Fruit fly (Drosophila melanogaster): ENCODE data around the gene Crk.

Crk gene

dm6 chr4:225824-226223, 15.8 kb downstream of the Crk start (continued):
- TF ChIP-seq CG7745 (tag; optimal IDR thresholded peaks at IDR 0.05) (peak; percentile 51), knrl (GFP tag; IDR thresholded peaks at IDR 0.05; ENCODE audit: partially characterized antibody) (no peak), Blimp-1 (GFP tag; optimal IDR thresholded peaks at IDR 0.05) (no peak), CG16815 (GFP tag; optimal IDR thresholded peaks at IDR 0.05) (no peak), Aef1 (GFP tag; IDR thresholded peaks at IDR 0.05) (no peak), B-H2 (GFP tag; optimal IDR thresholded peaks at IDR 0.05) (peak; percentile 5), CG18764 (GFP tag; optimal IDR thresholded peaks at IDR 0.05) (peak; percentile 13), CG4328 (GFP tag; optimal IDR thresholded peaks at IDR 0.05) (peak; percentile 53), nom (GFP tag; optimal IDR thresholded peaks at IDR 0.05) (peak; percentile 33), CG33213 (GFP tag; optimal IDR thresholded peaks at IDR 0.05) (peak; percentile 5), bbx (GFP tag; IDR thresholded peaks at IDR 0.05; ENCODE audit: partially characterized antibody) (no peak), usp (GFP tag; optimal IDR thresholded peaks at IDR 0.05) (no peak), Sry-β (GFP tag; optimal IDR thresholded peaks at IDR 0.05) (peak; percentile 3), gce (GFP tag; IDR thresholded peaks at IDR 0.05) (no peak), CG33557 (GFP tag; optimal IDR thresholded peaks at IDR 0.05) (peak; percentile 75), Atf-2 (GFP tag; optimal IDR thresholded peaks at IDR 0.05) (peak; percentile 8), lola (GFP tag; optimal IDR thresholded peaks at IDR 0.05) (peak in 1 of 3 experiments; percentile 42), CG12659 (GFP tag; optimal IDR thresholded peaks at IDR 0.05) (peak; percentile 47), CG13296 (GFP tag; optimal IDR thresholded peaks at IDR 0.05) (peak; percentile 57), Med (GFP tag) (peak; percentile 69), CG14710 (tag; optimal IDR thresholded peaks at IDR 0.05) (no peak), CG18262 (tag; optimal IDR thresholded peaks at IDR 0.05) (peak; percentile 48), CG12104 (GFP tag; optimal IDR thresholded peaks at IDR 0.05) (no peak), cato (GFP tag; optimal IDR thresholded peaks at IDR 0.05; ENCODE audit: borderline replicate concordance) (no peak), CG4404 (GFP tag; IDR thresholded peaks at IDR 0.05) (no peak), PHDP (tag; optimal IDR thresholded peaks at IDR 0.05) (peak; percentile 34), eyg (GFP tag; optimal IDR thresholded peaks at IDR 0.05) (peak; percentile 44), sc (optimal IDR thresholded peaks at IDR 0.05) (no peak), sc (GFP tag; optimal IDR thresholded peaks at IDR 0.05) (peak; percentile 28), ac (GFP tag; optimal IDR thresholded peaks at IDR 0.05) (peak; percentile 77), CG11695 (GFP tag; IDR thresholded peaks at IDR 0.05) (0 out of 3 replicates have a peak, but pooled peaks have one; percentile 39), sim (GFP tag; IDR thresholded peaks at IDR 0.05) (no peak), CG6175 (GFP tag; IDR thresholded peaks at IDR 0.05) (no peak), Side (GFP tag; optimal IDR thresholded peaks at IDR 0.05) (peak; percentile 20), CG15479 (GFP tag; optimal IDR thresholded peaks at IDR 0.05) (peak; percentile 61), CrebB (tag; optimal IDR thresholded peaks at IDR 0.05) (peak; percentile 49), gcm (GFP tag; optimal IDR thresholded peaks at IDR 0.05) (no peak), CG15011 (GFP tag; optimal IDR thresholded peaks at IDR 0.05) (peak; percentile 34), sna (GFP tag; IDR thresholded peaks at IDR 0.05; ENCODE audit: partially characterized antibody) (no peak), vnd (GFP tag; IDR thresholded peaks at IDR 0.05; ENCODE audit: partially characterized antibody) (no peak), CG11723 (GFP tag; optimal IDR thresholded peaks at IDR 0.05) (peak; percentile 24), wek (GFP tag; optimal IDR thresholded peaks at IDR 0.05) (peak; percentile 46), CG10209 (GFP tag; optimal IDR thresholded peaks at IDR 0.05) (peak; percentile 55), CG17568 (GFP tag; optimal IDR thresholded peaks at IDR 0.05) (peak; percentile 77), CG1603 (tag; optimal IDR thresholded peaks at IDR 0.05) (peak; percentile 43), CG12299 (tag; optimal IDR thresholded peaks at IDR 0.05) (peak; percentile 37), CG2875 (GFP tag; optimal IDR thresholded peaks at IDR 0.05) (peak; percentile 48), aop (GFP tag; IDR thresholded peaks at IDR 0.05) (no peak), hkb (optimal IDR thresholded peaks at IDR 0.05) (no peak), hkb (GFP tag; IDR thresholded peaks at IDR 0.05) (0 out of 2 replicates have a peak, but pooled peaks have one; percentile 51)

All from whole organism, embryonic.